Worm (Caenorhabditis elegans): ENCODE measurements around the gene oac-52.

oac-52 gene

DNA sequence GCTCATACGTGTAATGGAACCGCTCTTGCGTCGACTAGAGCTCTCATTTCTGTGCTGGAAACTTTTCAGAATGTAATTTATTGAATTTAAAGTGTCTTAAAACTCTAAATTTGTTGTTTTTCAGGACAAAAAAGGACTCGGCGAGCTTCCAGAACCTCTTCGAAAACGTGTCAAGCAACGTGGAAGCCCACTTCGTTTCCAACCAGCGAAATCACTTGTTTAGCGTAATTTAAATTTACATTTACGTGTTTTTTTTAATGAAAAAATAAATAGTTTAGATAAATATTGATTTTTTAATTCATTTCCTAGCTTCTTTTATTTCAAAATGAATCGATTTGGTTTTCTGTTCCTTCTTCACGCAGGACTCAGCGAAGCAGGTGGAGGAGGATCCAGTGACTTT lies 13.2 kb upstream of the oac-52 start, which contains the start of gene F55F10.3:
Gene F55F10.3 (plus strand): TSS at position 301 of the 400 bp plus-strand sequence.
- TF ChIP-seq skn-1 (tag; optimal IDR thresholded peaks at IDR 0.05) (no peak), nhr-71 (tag; optimal IDR thresholded peaks at IDR 0.05) (no peak), ceh-63 (GFP tag; optimal IDR thresholded peaks at IDR 0.05) (no peak), nhr-77 (tag; optimal IDR thresholded peaks at IDR 0.05) (no peak), fkh-8 (tag; optimal IDR thresholded peaks at IDR 0.05) (no peak), nhr-11 (tag; optimal IDR thresholded peaks at IDR 0.05) (no peak), nhr-19 (GFP tag; conservative IDR thresholded peaks at IDR 0.05) (no peak), unc-130 (tag; optimal IDR thresholded peaks at IDR 0.05) (no peak), lir-3 (tag; optimal IDR thresholded peaks at IDR 0.05; ENCODE audit: poor library complexity) (no peak), hlh-17 (GFP tag; optimal IDR thresholded peaks at IDR 0.05; ENCODE audit: borderline replicate concordance) (no peak), aha-1 (tag; optimal IDR thresholded peaks at IDR 0.05) (no peak), C16A3.4 (tag; optimal IDR thresholded peaks at IDR 0.05) (no peak), lsy-2 (tag; optimal IDR thresholded peaks at IDR 0.05) (no peak), elt-3 (tag; optimal IDR thresholded peaks at IDR 0.05) (no peak), sup-37 (GFP tag; optimal IDR thresholded peaks at IDR 0.05) (no peak), elt-2 (tag; optimal IDR thresholded peaks at IDR 0.05) (no peak)

DNA sequence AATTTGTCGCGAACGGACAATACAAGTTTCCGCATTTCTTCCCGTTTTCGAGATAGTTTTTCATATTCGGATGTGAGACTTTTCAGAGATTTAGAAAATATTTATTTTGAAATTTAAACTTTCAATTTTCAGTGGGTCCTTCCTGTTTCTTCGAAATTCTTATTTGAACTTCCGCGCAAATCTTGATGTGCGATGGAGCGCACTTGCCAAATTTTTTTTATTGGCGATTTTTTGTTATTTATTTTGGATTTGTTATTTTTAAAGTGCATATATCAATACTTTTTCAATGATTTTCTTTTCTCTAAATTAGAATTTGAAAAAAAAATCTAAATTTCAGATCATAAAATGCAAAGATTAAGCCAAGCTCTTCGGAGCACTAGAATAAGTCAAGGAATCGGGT lies 10.9 kb upstream of the oac-52 start, which contains the start of gene sars-2:
Gene sars-2 (plus strand): TSS at position 341 of the 400 bp plus-strand sequence.
- no peak for TF ChIP-seq pqm-1 (tag; optimal IDR thresholded peaks at IDR 0.05)
- no peak for TF ChIP-seq nhr-11 (tag; optimal IDR thresholded peaks at IDR 0.05)
- no peak for TF ChIP-seq egl-27 (tag; optimal IDR thresholded peaks at IDR 0.05)
- TF ChIP-seq aha-1 (tag; optimal IDR thresholded peaks at IDR 0.05): no peak
- TF ChIP-seq ceh-82 (tag; optimal IDR thresholded peaks at IDR 0.05): peak in 1 of 3 experiments; percentile 32
- TF ChIP-seq nhr-12 (tag; optimal IDR thresholded peaks at IDR 0.05): no peak
- TF ChIP-seq zag-1 (tag; optimal IDR thresholded peaks at IDR 0.05): no peak
- TF ChIP-seq hlh-17 (GFP tag; optimal IDR thresholded peaks at IDR 0.05; ENCODE audit: borderline replicate concordance): no peak
- peak; percentile 27 for TF ChIP-seq swsn-7 (tag; optimal IDR thresholded peaks at IDR 0.05)
- TF ChIP-seq efl-3 (GFP tag; optimal IDR thresholded peaks at IDR 0.05): no peak
- TF ChIP-seq ceh-90 (tag; optimal IDR thresholded peaks at IDR 0.05): no peak
- TF ChIP-seq Y116A8C.19 (tag; optimal IDR thresholded peaks at IDR 0.05; ENCODE audit: borderline replicate concordance): no peak
- TF ChIP-seq grh-1 (GFP tag; IDR thresholded peaks at IDR 0.05): no peak
- TF ChIP-seq irx-1 (tag; optimal IDR thresholded peaks at IDR 0.05): no peak
- TF ChIP-seq pag-3 (tag; optimal IDR thresholded peaks at IDR 0.05; ENCODE audit: borderline replicate concordance, insufficient read depth): no peak
- TF ChIP-seq C04F5.9 (tag; optimal IDR thresholded peaks at IDR 0.05): no peak
- TF ChIP-seq F16B12.6 (tag; optimal IDR thresholded peaks at IDR 0.05): peak; percentile 1
- no peak for TF ChIP-seq lir-3 (tag; optimal IDR thresholded peaks at IDR 0.05; ENCODE audit: poor library complexity)
- no peak for TF ChIP-seq fkh-4 (tag; optimal IDR thresholded peaks at IDR 0.05; ENCODE audit: borderline replicate concordance)
- peak; percentile 88 to 92 for TF ChIP-seq efl-1 (optimal IDR thresholded peaks at IDR 0.05)
- TF ChIP-seq efl-1 (GFP tag; optimal IDR thresholded peaks at IDR 0.05 in 1 of 2): peak; percentile 93 to 99
- no peak for TF ChIP-seq elt-3 (tag; optimal IDR thresholded peaks at IDR 0.05)
- no peak for TF ChIP-seq ama-1 (optimal IDR thresholded peaks at IDR 0.05)
- peak; percentile 25 for TF ChIP-seq tbx-2 (tag; optimal IDR thresholded peaks at IDR 0.05)
- TF ChIP-seq ces-1 (GFP tag; optimal IDR thresholded peaks at IDR 0.05): no peak
- TF ChIP-seq sox-4 (tag; optimal IDR thresholded peaks at IDR 0.05): no peak
- TF ChIP-seq nhr-90 (tag; optimal IDR thresholded peaks at IDR 0.05; ENCODE audit: poor library complexity): peak; percentile 25
- TF ChIP-seq pax-3 (tag; optimal IDR thresholded peaks at IDR 0.05): no peak
- TF ChIP-seq rnt-1 (tag; optimal IDR thresholded peaks at IDR 0.05): peak; percentile 44
- no peak for TF ChIP-seq sup-37 (GFP tag; optimal IDR thresholded peaks at IDR 0.05)
- no peak for TF ChIP-seq mef-2 (tag; optimal IDR thresholded peaks at IDR 0.05)
- peak; percentile 46 for TF ChIP-seq nhr-71 (tag; optimal IDR thresholded peaks at IDR 0.05)
- peak; percentile 49 for TF ChIP-seq lin-15B (tag; optimal IDR thresholded peaks at IDR 0.05)
- no peak for TF ChIP-seq C34B4.2 (tag; optimal IDR thresholded peaks at IDR 0.05)
- peak; percentile 85 to 94 (median 90) for TF ChIP-seq dpl-1 (GFP tag; optimal IDR thresholded peaks at IDR 0.05)
- TF ChIP-seq C16A3.4 (tag; optimal IDR thresholded peaks at IDR 0.05): peak; percentile 33
- peak; percentile 25 for TF ChIP-seq nhr-20 (tag; optimal IDR thresholded peaks at IDR 0.05)
- no peak for TF ChIP-seq ceh-88 (GFP tag; IDR thresholded peaks at IDR 0.05)
- no peak for TF ChIP-seq unc-30 (tag; optimal IDR thresholded peaks at IDR 0.05)
- peak; percentile 52 for TF ChIP-seq snu-23 (GFP tag; optimal IDR thresholded peaks at IDR 0.05)
- TF ChIP-seq unc-98 (GFP tag; IDR thresholded peaks at IDR 0.05): no peak
- TF ChIP-seq egl-13 (tag; optimal IDR thresholded peaks at IDR 0.05): no peak
- peak; percentile 75 to 78 for TF ChIP-seq lsy-2 (tag; optimal IDR thresholded peaks at IDR 0.05)

Data from whole organism, L1 larva.